Fruit fly (Drosophila melanogaster) whole organism, wandering third instar larva: ENCODE measurements around the gene Skel.

Experiments
- Abd-B ChIP-seq: fragments of >200 bp; optimal IDR thresholded peaks from 2 replicates; lab custom pipeline; 2017; ENCODE audit warnings: missing biosample characterization, missing genetic modification characterization
- CG32264 ChIP-seq: fragments of 200-800 bp; sonication (Bioruptor generic); optimal IDR thresholded peaks from 2 replicates; lab custom pipeline; 2016; ENCODE audit warnings: missing biosample characterization, missing genetic modification characterization
- CG9705 ChIP-seq: fragments of 200-800 bp; sonication (Bioruptor generic); optimal IDR thresholded peaks from 2 replicates; lab custom pipeline; 2018; ENCODE audit warnings: missing biosample characterization, mild to moderate bottlenecking, missing genetic modification characterization
- CrebA ChIP-seq: fragments of 200-800 bp; sonication (Bioruptor generic); optimal IDR thresholded peaks from 2 replicates; lab custom pipeline; 2016; ENCODE audit warnings: missing biosample characterization, mild to moderate bottlenecking, missing genetic modification characterization, borderline replicate concordance
- Dfd ChIP-seq: fragments of >200 bp; optimal IDR thresholded peaks from 2 replicates; lab custom pipeline; 2017; ENCODE audit warnings: missing biosample characterization, missing genetic modification characterization
- Dif ChIP-seq: fragments of 200-275, 200-300 bp; sonication (Bioruptor generic); optimal IDR thresholded peaks from 2 replicates; lab custom pipeline; 2018; ENCODE audit warnings: missing biosample characterization, missing genetic modification characterization; ENCODE audit not compliant: partially characterized antibody
- GATAd ChIP-seq: sonication (Bioruptor generic); optimal IDR thresholded peaks from 2 replicates; lab custom pipeline; 2016; ENCODE audit warnings: missing biosample characterization, missing genetic modification characterization
- HLH106 ChIP-seq: fragments of 200-800 bp; optimal IDR thresholded peaks from 3 replicates; lab custom pipeline; 2019; ENCODE audit warnings: missing biosample characterization, mild to moderate bottlenecking, missing genetic modification characterization, moderate library complexity
- Hnf4 ChIP-seq: fragments of 200-800 bp; sonication (Bioruptor generic); optimal IDR thresholded peaks from 2 replicates; lab custom pipeline; 2016; ENCODE audit warnings: missing biosample characterization, mild to moderate bottlenecking, missing genetic modification characterization
- Hr78 ChIP-seq: fragments of >200 bp; optimal IDR thresholded peaks from 2 replicates; lab custom pipeline; 2017; ENCODE audit warnings: missing biosample characterization, missing genetic modification characterization
- Hr83 ChIP-seq: fragments of 200-300 bp; sonication (Bioruptor generic); optimal IDR thresholded peaks from 2 replicates; lab custom pipeline; 2016; ENCODE audit warnings: missing biosample characterization, mild to moderate bottlenecking, missing genetic modification characterization, moderate library complexity; ENCODE audit not compliant: poor library complexity, severe bottlenecking
- Jra ChIP-seq: sonication (Bioruptor generic); optimal IDR thresholded peaks from 2 replicates; lab custom pipeline; 2016; ENCODE audit warnings: missing biosample characterization, missing genetic modification characterization
- Mio ChIP-seq: sonication (Bioruptor generic); optimal IDR thresholded peaks from 2 replicates; lab custom pipeline; 2016; ENCODE audit warnings: missing biosample characterization, missing genetic modification characterization
- Myc ChIP-seq: fragments of >200 bp; optimal IDR thresholded peaks from 2 replicates; lab custom pipeline; 2017
- N ChIP-seq: fragments of >200 bp; optimal IDR thresholded peaks from 2 replicates; lab custom pipeline; 2018; ENCODE audit warnings: missing biosample characterization, missing external identifiers, missing genetic modification characterization
- OdsH ChIP-seq: fragments of 200-800 bp; sonication (Bioruptor generic); optimal IDR thresholded peaks from 2 replicates; lab custom pipeline; 2016; ENCODE audit warnings: missing biosample characterization, mild to moderate bottlenecking, missing genetic modification characterization
- Rel ChIP-seq, 2 experiments: fragments of 200-800 bp; sonication (Bioruptor generic) in 1 of 2; optimal IDR thresholded peaks; 2 replicates in 1 of 2; 3 replicates in 1 of 2; lab custom pipeline; 2016 to 2019; ENCODE audit warnings: mild to moderate bottlenecking in 2 of 2, missing biosample characterization in 2 of 2, missing genetic modification characterization in 2 of 2, moderate library complexity in 1 of 2
- Sp1 ChIP-seq: fragments of 200-800 bp; sonication (Bioruptor generic); optimal IDR thresholded peaks from 3 replicates; lab custom pipeline; 2019; ENCODE audit warnings: missing biosample characterization, mild to moderate bottlenecking, missing genetic modification characterization, moderate library complexity
- Vsx2 ChIP-seq: fragments of 200-300, 225-300 bp; sonication (Bioruptor generic); optimal IDR thresholded peaks from 2 replicates; lab custom pipeline; 2018; ENCODE audit warnings: missing biosample characterization, missing genetic modification characterization; ENCODE audit not compliant: partially characterized antibody
- br ChIP-seq: fragments of 200-800 bp; sonication (Bioruptor generic); optimal IDR thresholded peaks from 2 replicates; lab custom pipeline; 2016; ENCODE audit warnings: missing biosample characterization, missing genetic modification characterization
- brk ChIP-seq: fragments of 200-800 bp; sonication (Bioruptor generic); optimal IDR thresholded peaks from 2 replicates; lab custom pipeline; 2016; ENCODE audit warnings: missing biosample characterization, mild to moderate bottlenecking, missing genetic modification characterization
- dl ChIP-seq, 2 experiments: fragments of 175-275, 200-275 bp in 1 of 2; fragments of 200-275 bp in 1 of 2; sonication (Bioruptor generic); optimal IDR thresholded peaks; lab custom pipeline; 2018; ENCODE audit warnings: mild to moderate bottlenecking in 2 of 2, missing biosample characterization in 2 of 2, missing genetic modification characterization in 2 of 2, moderate library complexity in 2 of 2; ENCODE audit not compliant: partially characterized antibody in 2 of 2, insufficient read depth in 1 of 2
- dmrt93B ChIP-seq: fragments of 200-800 bp; sonication (Bioruptor generic); optimal IDR thresholded peaks from 2 replicates; lab custom pipeline; 2018; ENCODE audit warnings: missing biosample characterization, mild to moderate bottlenecking, missing genetic modification characterization
- dsf ChIP-seq: sonication (Bioruptor generic); optimal IDR thresholded peaks from 2 replicates; lab custom pipeline; 2016; ENCODE audit warnings: missing biosample characterization, missing genetic modification characterization, borderline replicate concordance
- ey ChIP-seq: fragments of 200-800 bp; sonication (Bioruptor generic); optimal IDR thresholded peaks from 2 replicates; lab custom pipeline; 2016; ENCODE audit warnings: missing biosample characterization, missing genetic modification characterization
- foxo ChIP-seq, 2 experiments: fragments of 200-800 bp; sonication (Bioruptor generic); optimal IDR thresholded peaks; 2 replicates in 1 of 2; 3 replicates in 1 of 2; lab custom pipeline; 2016 to 2017; ENCODE audit warnings: missing biosample characterization in 2 of 2, missing genetic modification characterization in 2 of 2
- fru ChIP-seq: fragments of 200-800 bp; sonication (Bioruptor generic); optimal IDR thresholded peaks from 3 replicates; lab custom pipeline; 2016; ENCODE audit warnings: missing biosample characterization, mild to moderate bottlenecking, missing genetic modification characterization
- h ChIP-seq: fragments of 200-800 bp; sonication (Bioruptor generic); optimal IDR thresholded peaks from 3 replicates; lab custom pipeline; 2016; ENCODE audit warnings: missing biosample characterization, mild to moderate bottlenecking, missing genetic modification characterization
- jim ChIP-seq: fragments of 175-275, 200-325 bp; sonication (Bioruptor generic); optimal IDR thresholded peaks from 2 replicates; lab custom pipeline; 2016; ENCODE audit warnings: missing biosample characterization, mild to moderate bottlenecking, missing genetic modification characterization
- lola ChIP-seq: fragments of >200 bp; optimal IDR thresholded peaks from 2 replicates; lab custom pipeline; 2017; ENCODE audit warnings: missing biosample characterization, missing genetic modification characterization
- pan ChIP-seq: fragments of >200 bp; optimal IDR thresholded peaks from 2 replicates; lab custom pipeline; 2017
- psq ChIP-seq: fragments of 200-800 bp; sonication (Bioruptor generic); optimal IDR thresholded peaks from 3 replicates; lab custom pipeline; 2017; ENCODE audit warnings: missing biosample characterization, mild to moderate bottlenecking, missing genetic modification characterization, moderate library complexity
- rgr ChIP-seq: fragments of 200-800 bp; sonication (Bioruptor generic); optimal IDR thresholded peaks from 3 replicates; lab custom pipeline; 2016; ENCODE audit warnings: missing biosample characterization, mild to moderate bottlenecking, missing genetic modification characterization
- sage ChIP-seq: fragments of 200-800 bp; sonication (Bioruptor generic); optimal IDR thresholded peaks from 2 replicates; lab custom pipeline; 2016; ENCODE audit warnings: missing biosample characterization, mild to moderate bottlenecking, missing genetic modification characterization
- sv ChIP-seq: fragments of 200-800 bp; sonication (Bioruptor generic); optimal IDR thresholded peaks from 3 replicates; lab custom pipeline; 2016; ENCODE audit warnings: missing biosample characterization, missing genetic modification characterization
- tai ChIP-seq: sonication (Bioruptor generic); optimal IDR thresholded peaks from 2 replicates; lab custom pipeline; 2016; ENCODE audit warnings: missing biosample characterization, missing genetic modification characterization
- usp ChIP-seq: fragments of >200 bp; optimal IDR thresholded peaks from 2 replicates; lab custom pipeline; 2017; ENCODE audit warnings: missing biosample characterization, missing genetic modification characterization
- woc ChIP-seq: sonication (Bioruptor generic); optimal IDR thresholded peaks from 2 replicates; lab custom pipeline; 2016; ENCODE audit warnings: missing biosample characterization, mild to moderate bottlenecking, missing genetic modification characterization

Skel gene

dm6 chr3R:10672680-10673079 lies 14.1 kb upstream of the Skel start:
- no peak for TF ChIP-seq Myc (lab: Kevin White, UChicago)
- TF ChIP-seq foxo (GFP tag; optimal IDR thresholded peaks at IDR 0.05; lab: Kevin White, UChicago) = peak in 1 of 2 experiments; percentile 23
- no peak for TF ChIP-seq pan (lab: Kevin White, UChicago)
- no peak for TF ChIP-seq dsf (GFP tag; lab: Kevin White, UChicago)
- no peak for TF ChIP-seq CG32264
- no peak for TF ChIP-seq HLH106 (tag; lab: Kevin White, UChicago)
- TF ChIP-seq ey (GFP tag; lab: Kevin White, UChicago) = peak; percentile 8
- no peak for TF ChIP-seq dmrt93B (GFP tag; lab: Kevin White, UChicago)
- peak; percentile 16 for TF ChIP-seq fru (GFP tag; lab: Kevin White, UChicago)
- no peak for TF ChIP-seq Dif (GFP tag; lab: Kevin White, UChicago)
- no peak for TF ChIP-seq h (GFP tag; lab: Kevin White, UChicago)

dm6 chr3R:10673571-10673970 lies 13.2 kb upstream of the Skel start:
- no peak for TF ChIP-seq pan (lab: Kevin White, UChicago)
- TF ChIP-seq Hr83 (GFP tag; lab: Kevin White, UChicago) = no peak
- peak in 1 of 2 experiments; percentile 45 for TF ChIP-seq foxo (GFP tag; optimal IDR thresholded peaks at IDR 0.05; lab: Kevin White, UChicago)
- no peak for TF ChIP-seq sage (GFP tag; lab: Kevin White, UChicago)
- TF ChIP-seq Vsx2 = no peak
- TF ChIP-seq woc (GFP tag; lab: Kevin White, UChicago) = peak; percentile 6
- TF ChIP-seq ey (GFP tag; lab: Kevin White, UChicago) = peak; percentile 56
- peak; percentile 44 for TF ChIP-seq HLH106 (tag; lab: Kevin White, UChicago)
- TF ChIP-seq dmrt93B (GFP tag; lab: Kevin White, UChicago) = no peak
- no peak for TF ChIP-seq Dfd (GFP tag; lab: Kevin White, UChicago)
- TF ChIP-seq psq (GFP tag; lab: Kevin White, UChicago) = no peak
- TF ChIP-seq Hr78 = no peak
- peak; percentile 6 for TF ChIP-seq Hnf4 (GFP tag; lab: Kevin White, UChicago)
- no peak for TF ChIP-seq N (GFP tag; lab: Kevin White, UChicago)
- TF ChIP-seq h (GFP tag; lab: Kevin White, UChicago) = peak; percentile 35
- no peak for TF ChIP-seq sv
- no peak for TF ChIP-seq Abd-B
- no peak for TF ChIP-seq Mio (GFP tag; lab: Kevin White, UChicago)
- no peak for TF ChIP-seq CG9705 (GFP tag; lab: Kevin White, UChicago)
- TF ChIP-seq Sp1 (GFP tag; lab: Kevin White, UChicago) = peak; percentile 32
- no peak for TF ChIP-seq tai (GFP tag; lab: Kevin White, UChicago)
- no peak for TF ChIP-seq jim
- TF ChIP-seq Myc (lab: Kevin White, UChicago) = no peak
- no peak for TF ChIP-seq Jra (GFP tag; lab: Kevin White, UChicago)
- TF ChIP-seq GATAd = no peak
- peak; percentile 13 for TF ChIP-seq rgr (GFP tag; lab: Kevin White, UChicago)
- no peak for TF ChIP-seq dl (GFP tag; optimal IDR thresholded peaks at IDR 0.05; lab: Kevin White, UChicago; ENCODE audit: insufficient read depth in 1 of 2, partially characterized antibody in 2 of 2)
- no peak for TF ChIP-seq CrebA (GFP tag; lab: Kevin White, UChicago)
- no peak for TF ChIP-seq Rel (GFP tag; optimal IDR thresholded peaks at IDR 0.05; lab: Kevin White, UChicago)
- no peak for TF ChIP-seq Rel (tag; optimal IDR thresholded peaks at IDR 0.05; lab: Kevin White, UChicago)
- TF ChIP-seq fru (GFP tag; lab: Kevin White, UChicago) = peak; percentile 11
- TF ChIP-seq OdsH (GFP tag; lab: Kevin White, UChicago) = peak; percentile 33
- TF ChIP-seq CG32264 = no peak
- TF ChIP-seq usp = no peak
- TF ChIP-seq br (GFP tag; lab: Kevin White, UChicago) = peak; percentile 4
- no peak for TF ChIP-seq Dif (GFP tag; lab: Kevin White, UChicago)
- TF ChIP-seq lola (GFP tag; lab: Kevin White, UChicago) = no peak
- no peak for TF ChIP-seq brk (GFP tag; lab: Kevin White, UChicago)
